Fruit fly (Drosophila melanogaster) S2 (cell line): ENCODE data around the gene CG15196.

Experiments used
- CG8478 ChIP-seq: fragments of >200 bp; optimal IDR thresholded peaks from 2 replicates; lab custom pipeline; 2018
- CTCF ChIP-seq, 2 experiments: fragments of >200 bp; optimal IDR thresholded peaks; 2 replicates each; lab custom pipeline; 2018

DNA sequence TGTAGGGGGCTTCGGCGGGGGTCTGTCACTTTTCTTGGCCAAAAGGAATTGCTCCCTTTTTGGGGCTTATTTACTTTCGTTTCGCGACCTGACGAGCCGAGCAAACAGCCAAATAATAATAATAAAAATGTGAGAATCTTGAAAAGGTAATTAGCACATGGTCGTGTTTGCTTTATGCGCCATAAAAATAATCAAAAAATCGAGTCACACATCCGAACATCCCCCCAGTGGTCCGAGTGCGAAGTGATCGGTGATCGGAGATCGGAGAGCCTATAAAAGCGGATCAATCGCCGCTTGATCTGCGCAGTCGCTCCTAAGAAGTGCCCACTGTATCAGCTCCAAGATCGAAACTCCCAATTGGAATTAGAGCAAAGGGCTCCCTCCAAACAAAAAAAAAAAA, 12.8 kb downstream of the CG15196 start, which contains the start of gene Gs2:
- TF ChIP-seq CTCF (optimal IDR thresholded peaks at IDR 0.05; lab: Kevin White, UChicago) (no peak), CG8478 (no peak)
